Fruit fly (Drosophila melanogaster): ENCODE results near the gene Ugt302C1.
A peak's percentile ranks its signal among the peaks of the same experiment; 100 is the strongest.

The Ugt302C1 gene

DNA sequence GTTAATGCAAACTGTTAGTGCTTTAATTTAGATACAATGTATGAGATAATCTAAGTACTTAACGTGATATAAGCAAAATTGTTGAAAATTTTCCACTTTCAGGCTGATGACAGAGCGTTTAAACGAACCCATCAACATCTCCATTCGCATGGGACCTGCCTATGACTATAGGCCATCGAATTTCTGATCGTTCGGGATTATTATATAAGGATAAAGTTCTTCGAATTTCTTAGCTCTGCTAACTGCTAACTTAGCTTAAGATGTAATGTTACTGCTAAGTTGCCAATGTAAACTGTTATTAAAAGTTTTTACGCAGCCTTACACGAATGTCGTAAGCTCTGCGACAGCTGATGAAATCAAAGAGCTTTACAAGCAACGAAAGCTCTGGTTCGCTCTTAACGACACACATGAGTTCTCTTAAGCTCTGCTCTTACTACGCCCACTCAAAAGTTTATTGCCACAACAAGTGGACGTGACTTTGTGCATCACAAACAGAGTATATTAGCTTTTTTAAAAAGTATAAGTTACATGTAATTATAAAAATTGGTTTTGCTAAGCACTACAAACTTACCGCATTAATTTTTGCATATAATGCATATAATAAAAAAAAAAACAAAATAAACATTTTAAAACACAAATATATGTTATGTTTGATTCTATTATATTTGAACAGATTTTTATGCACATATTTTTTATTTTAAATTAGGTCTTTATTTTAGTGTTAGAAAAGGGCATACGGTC lies 39.9 kb downstream of the Ugt302C1 start:
- peak; percentile 39 for TF ChIP-seq ERR (GFP tag; optimal IDR thresholded peaks at IDR 0.05)
- TF ChIP-seq Awh (GFP tag; IDR thresholded peaks at IDR 0.05): peak; percentile 97
- no peak for TF ChIP-seq Kr (GFP tag; optimal IDR thresholded peaks at IDR 0.05)
- TF ChIP-seq Chrac-16 (GFP tag; optimal IDR thresholded peaks at IDR 0.05): peak; percentile 92
- peak; percentile 77 for TF ChIP-seq CG10565 (GFP tag; optimal IDR thresholded peaks at IDR 0.05)
- peak; percentile 71 to 81 for TF ChIP-seq Trl (optimal IDR thresholded peaks at IDR 0.05)
- TF ChIP-seq Trl (GFP tag; optimal IDR thresholded peaks at IDR 0.05): peak; percentile 81
- TF ChIP-seq Fer2 (tag; optimal IDR thresholded peaks at IDR 0.05): peak; percentile 97
- TF ChIP-seq CG14710 (tag; optimal IDR thresholded peaks at IDR 0.05): peak; percentile 98
- peak; percentile 99 for TF ChIP-seq tgo (GFP tag; IDR thresholded peaks at IDR 0.05)
- peak in 1 of 2 experiments; percentile 100 for TF ChIP-seq Eip74EF (GFP tag; optimal IDR thresholded peaks at IDR 0.05)
- TF ChIP-seq CG1602 (GFP tag; optimal IDR thresholded peaks at IDR 0.05): peak; percentile 97
- peak; percentile 94 for TF ChIP-seq Ravus (GFP tag; IDR thresholded peaks at IDR 0.05)
- TF ChIP-seq CG3838 (GFP tag; optimal IDR thresholded peaks at IDR 0.05): peak; percentile 94
- TF ChIP-seq Spps (tag; optimal IDR thresholded peaks at IDR 0.05): peak; percentile 94
- TF ChIP-seq Dbx (GFP tag; IDR thresholded peaks at IDR 0.05): peak; percentile 99
- peak; percentile 96 for TF ChIP-seq ara (GFP tag; IDR thresholded peaks at IDR 0.05)
- peak; percentile 80 for TF ChIP-seq CG7928 (GFP tag; optimal IDR thresholded peaks at IDR 0.05)
- peak; percentile 99 for TF ChIP-seq klu (GFP tag; IDR thresholded peaks at IDR 0.05)
- TF ChIP-seq emc (GFP tag; optimal IDR thresholded peaks at IDR 0.05): peak; percentile 85
- peak; percentile 87 for TF ChIP-seq cato (GFP tag; optimal IDR thresholded peaks at IDR 0.05; ENCODE audit: borderline replicate concordance)
- TF ChIP-seq Pdp1 (GFP tag; optimal IDR thresholded peaks at IDR 0.05): peak; percentile 83 to 96
- TF ChIP-seq CG6765 (GFP tag; optimal IDR thresholded peaks at IDR 0.05): peak; percentile 98
- peak; percentile 92 for TF ChIP-seq sim (GFP tag; IDR thresholded peaks at IDR 0.05)
- TF ChIP-seq hth (optimal IDR thresholded peaks at IDR 0.05): no peak
- no peak for TF ChIP-seq fru (optimal IDR thresholded peaks at IDR 0.05)
- peak; percentile 98 for TF ChIP-seq stc (GFP tag; IDR thresholded peaks at IDR 0.05)
- peak; percentile 91 for TF ChIP-seq ham (GFP tag; IDR thresholded peaks at IDR 0.05)
- TF ChIP-seq caup (GFP tag; optimal IDR thresholded peaks at IDR 0.05; ENCODE audit: severe bottlenecking): peak; percentile 98
- peak; percentile 98 for TF ChIP-seq trh (GFP tag; optimal IDR thresholded peaks at IDR 0.05)
- TF ChIP-seq CG13296 (GFP tag; optimal IDR thresholded peaks at IDR 0.05): peak; percentile 99
- peak; percentile 98 for TF ChIP-seq CG2120 (GFP tag; optimal IDR thresholded peaks at IDR 0.05)
- no peak for TF ChIP-seq prd (optimal IDR thresholded peaks at IDR 0.05)
- peak; percentile 98 for TF ChIP-seq prd (GFP tag; IDR thresholded peaks at IDR 0.05)
- peak; percentile 81 for TF ChIP-seq CG3995 (GFP tag; optimal IDR thresholded peaks at IDR 0.05)
- peak; percentile 3 for TF ChIP-seq gfzf (GFP tag; optimal IDR thresholded peaks at IDR 0.05)
- peak; percentile 78 for TF ChIP-seq CG8944 (GFP tag; optimal IDR thresholded peaks at IDR 0.05)
- TF ChIP-seq CG34224 (GFP tag; IDR thresholded peaks at IDR 0.05; ENCODE audit: partially characterized antibody): no peak
- TF ChIP-seq CG9817 (tag; optimal IDR thresholded peaks at IDR 0.05): peak; percentile 98
- TF ChIP-seq HLHmδ (GFP tag; optimal IDR thresholded peaks at IDR 0.05): no peak
- peak; percentile 97 for TF ChIP-seq tin (GFP tag; optimal IDR thresholded peaks at IDR 0.05)
- peak; percentile 96 for TF ChIP-seq ken (GFP tag; IDR thresholded peaks at IDR 0.05)
- peak; percentile 44 for TF ChIP-seq Dref (GFP tag; IDR thresholded peaks at IDR 0.05)
- TF ChIP-seq abd-A (tag; optimal IDR thresholded peaks at IDR 0.05): peak; percentile 98
- TF ChIP-seq CG14860 (GFP tag; IDR thresholded peaks at IDR 0.05; ENCODE audit: partially characterized antibody): no peak
- peak; percentile 98 for TF ChIP-seq CG6683 (GFP tag; optimal IDR thresholded peaks at IDR 0.05)
- TF ChIP-seq ro (GFP tag; IDR thresholded peaks at IDR 0.05): peak; percentile 97
- peak; percentile 93 for TF ChIP-seq CG10274 (GFP tag; optimal IDR thresholded peaks at IDR 0.05)
- peak; percentile 98 for TF ChIP-seq B-H1 (GFP tag; IDR thresholded peaks at IDR 0.05)
- TF ChIP-seq az2 (GFP tag; optimal IDR thresholded peaks at IDR 0.05): peak; percentile 96
- peak; percentile 17 for TF ChIP-seq Sry-δ (GFP tag; optimal IDR thresholded peaks at IDR 0.05)
